Worm (Caenorhabditis elegans) whole organism, late embryonic: Measurements from ENCODE around the gene catp-6.

ENCODE experiments used
- C38D4.7 ChIP-seq: fragments of 200-800 bp; sonication (Bioruptor generic); optimal IDR thresholded peaks from 2 replicates; lab custom pipeline; 2018; ENCODE audit warnings: mild to moderate bottlenecking, missing genetic modification characterization, moderate library complexity, missing compliant biosample characterization
- gmeb-2 ChIP-seq: sonication (generic microtip); optimal IDR thresholded peaks from 2 replicates; lab custom pipeline; 2016; ENCODE audit warnings: missing genetic modification characterization, inconsistent platforms, missing compliant biosample characterization
- pha-2 ChIP-seq: sonication (generic microtip); optimal IDR thresholded peaks from 2 replicates; lab custom pipeline; 2017; ENCODE audit warnings: mild to moderate bottlenecking, missing genetic modification characterization, missing compliant biosample characterization
- sox-4 ChIP-seq: sonication (generic microtip); optimal IDR thresholded peaks from 2 replicates; lab custom pipeline; 2017; ENCODE audit warnings: mild to moderate bottlenecking, missing genetic modification characterization, inconsistent platforms, missing compliant biosample characterization
- unc-55 ChIP-seq: sonication (generic microtip); optimal IDR thresholded peaks from 2 replicates; lab custom pipeline; 2017; ENCODE audit warnings: missing biosample characterization, missing genetic modification reagents, missing genetic modification characterization
- unc-86 ChIP-seq: sonication (generic microtip); optimal IDR thresholded peaks from 2 replicates; lab custom pipeline; 2016; ENCODE audit warnings: missing genetic modification characterization, missing compliant biosample characterization

ce11 chrIV:9869344-9869743 lies 45.0 kb upstream of the catp-6 start:
- TF ChIP-seq C38D4.7 (GFP tag; lab: Kevin White, UChicago) (no peak), unc-86 (tag; lab: Kevin White, UChicago) (no peak), sox-4 (tag; lab: Kevin White, UChicago) (no peak), unc-55 (GFP tag; lab: Kevin White, UChicago) (no peak), pha-2 (tag; lab: Kevin White, UChicago) (no peak), gmeb-2 (tag; lab: Kevin White, UChicago) (no peak)
